Fruit fly (Drosophila melanogaster) whole organism, embryonic: Measurements from ENCODE around the gene CG13409.

Source experiments
- CG10431 ChIP-seq: fragments of 200-800 bp; sonication (Bioruptor generic); optimal IDR thresholded peaks from 3 replicates; lab custom pipeline; 2018; ENCODE audit warnings: missing biosample characterization, mild to moderate bottlenecking, missing genetic modification characterization
- CG12155 ChIP-seq: fragments of 200-800 bp; sonication (Bioruptor generic); optimal IDR thresholded peaks from 3 replicates; lab custom pipeline; 2016; ENCODE audit warnings: missing biosample characterization, missing genetic modification characterization
- CG13424 ChIP-seq: fragments of 200-800 bp; sonication (Bioruptor generic); optimal IDR thresholded peaks from 2 replicates; lab custom pipeline; 2019; ENCODE audit warnings: missing biosample characterization, mild to moderate bottlenecking, missing genetic modification characterization, moderate library complexity
- CG14965 ChIP-seq: fragments of 200-800 bp; sonication (Bioruptor generic); optimal IDR thresholded peaks from 2 replicates; lab custom pipeline; 2016; ENCODE audit warnings: missing biosample characterization, missing genetic modification characterization, borderline replicate concordance
- CG16779 ChIP-seq: fragments of 200-800 bp; sonication (Bioruptor generic); IDR thresholded peaks from 2 replicates; pipeline ENCODE4 v1.3.6; 2022; ENCODE audit warnings: missing biosample characterization, missing genetic modification characterization
- CG16813 ChIP-seq: fragments of 200-800 bp; sonication (Bioruptor generic); IDR thresholded peaks from 3 replicates; pipeline ENCODE4 v1.3.6; 2022; ENCODE audit warnings: missing biosample characterization, missing genetic modification characterization; ENCODE audit not compliant: partially characterized antibody
- CG17328 ChIP-seq: fragments of 200-800 bp; sonication (Bioruptor generic); IDR thresholded peaks from 2 replicates; pipeline ENCODE4 v1.3.6; 2022; ENCODE audit warnings: missing biosample characterization, missing genetic modification characterization
- CG2129 ChIP-seq: fragments of 200-800 bp; sonication (Bioruptor generic); IDR thresholded peaks from 2 replicates; pipeline ENCODE4 v1.3.6; 2022; ENCODE audit warnings: missing biosample characterization, missing genetic modification characterization; ENCODE audit not compliant: partially characterized antibody
- CG2199 ChIP-seq: fragments of 200-800 bp; sonication (Bioruptor generic); IDR thresholded peaks from 3 replicates; pipeline ENCODE4 v1.3.6; 2022; ENCODE audit warnings: missing biosample characterization, missing genetic modification characterization
- CG34422 ChIP-seq: fragments of 200-800 bp; sonication (Bioruptor generic); IDR thresholded peaks from 3 replicates; pipeline ENCODE4 v1.3.6; 2022; ENCODE audit warnings: missing biosample characterization, missing genetic modification characterization
- CG7987 ChIP-seq: fragments of 200-800 bp; sonication (Bioruptor generic); optimal IDR thresholded peaks from 2 replicates; lab custom pipeline; 2018; ENCODE audit warnings: missing biosample characterization, mild to moderate bottlenecking, missing genetic modification characterization, moderate library complexity
- CG8089 ChIP-seq: fragments of 200-800 bp; sonication (Bioruptor generic); optimal IDR thresholded peaks from 3 replicates; lab custom pipeline; 2016; ENCODE audit warnings: missing biosample characterization, missing genetic modification characterization
- CG9932 ChIP-seq: fragments of 200-800 bp; sonication (Bioruptor generic); IDR thresholded peaks from 2 replicates; pipeline ENCODE4 v1.3.6; 2022; ENCODE audit warnings: missing biosample characterization, missing genetic modification characterization
- CoRest ChIP-seq: fragments of 200-800 bp; sonication (Bioruptor generic); optimal IDR thresholded peaks from 3 replicates; lab custom pipeline; 2018; ENCODE audit warnings: missing biosample characterization, mild to moderate bottlenecking, missing genetic modification characterization, moderate library complexity
- Ets97D ChIP-seq: fragments of 200-800 bp; sonication (Bioruptor generic); optimal IDR thresholded peaks from 3 replicates; lab custom pipeline; 2016; ENCODE audit warnings: missing biosample characterization, missing genetic modification characterization
- Fer3 ChIP-seq: fragments of 200-800 bp; sonication (Bioruptor generic); optimal IDR thresholded peaks from 2 replicates; lab custom pipeline; 2018; ENCODE audit warnings: missing biosample characterization, mild to moderate bottlenecking, missing genetic modification characterization, moderate library complexity
- Hey ChIP-seq: fragments of 200-800 bp; sonication (Bioruptor generic); optimal IDR thresholded peaks from 3 replicates; lab custom pipeline; 2018; ENCODE audit warnings: missing biosample characterization, mild to moderate bottlenecking, missing genetic modification characterization
- HmgZ ChIP-seq: fragments of 200-800 bp; sonication (Bioruptor generic); optimal IDR thresholded peaks from 2 replicates; lab custom pipeline; 2018; ENCODE audit warnings: missing biosample characterization, mild to moderate bottlenecking, missing genetic modification characterization
- Jarid2 ChIP-seq: fragments of 200-800 bp; sonication (Bioruptor generic); optimal IDR thresholded peaks from 3 replicates; lab custom pipeline; 2017; ENCODE audit warnings: mild to moderate bottlenecking, missing biosample characterization, missing genetic modification reagents, missing genetic modification characterization
- Meics ChIP-seq: fragments of 200-800 bp; sonication (Bioruptor generic); optimal IDR thresholded peaks from 2 replicates; lab custom pipeline; 2017; ENCODE audit warnings: missing biosample characterization, mild to moderate bottlenecking, missing genetic modification characterization
- Nf-YA ChIP-seq: fragments of 200-800 bp; sonication (Bioruptor generic); IDR thresholded peaks from 2 replicates; pipeline ENCODE4 v1.3.6; 2022; ENCODE audit warnings: missing biosample characterization, missing genetic modification characterization
- Oli ChIP-seq: fragments of 200-800 bp; sonication (Bioruptor generic); optimal IDR thresholded peaks from 2 replicates; lab custom pipeline; 2018; ENCODE audit warnings: missing biosample characterization, mild to moderate bottlenecking, missing genetic modification characterization, moderate library complexity
- PHDP ChIP-seq: fragments of 200-800 bp; sonication (Bioruptor generic); optimal IDR thresholded peaks from 3 replicates; lab custom pipeline; 2018; ENCODE audit warnings: missing biosample characterization, mild to moderate bottlenecking, missing genetic modification characterization, moderate library complexity
- Poxn ChIP-seq: fragments of 200-800 bp; sonication (Bioruptor generic); IDR thresholded peaks from 2 replicates; pipeline ENCODE4 v1.3.6; 2022; ENCODE audit warnings: missing biosample characterization, missing genetic modification characterization
- Ravus ChIP-seq: fragments of 200-800 bp; sonication (Bioruptor generic); IDR thresholded peaks from 2 replicates; pipeline ENCODE4 v1.3.6; 2022; ENCODE audit warnings: missing biosample characterization, missing genetic modification characterization
- Six4 ChIP-seq: fragments of 200-800 bp; sonication (Bioruptor generic); optimal IDR thresholded peaks from 2 replicates; lab custom pipeline; 2016; ENCODE audit warnings: missing biosample characterization, missing genetic modification characterization
- ara ChIP-seq: fragments of 200-800 bp; sonication (Bioruptor generic); IDR thresholded peaks from 2 replicates; pipeline ENCODE4 v1.3.6; 2022; ENCODE audit warnings: missing biosample characterization, missing genetic modification characterization
- bab2 ChIP-seq: fragments of 200-800 bp; sonication (Bioruptor generic); optimal IDR thresholded peaks from 2 replicates; lab custom pipeline; 2016; ENCODE audit warnings: missing biosample characterization, missing genetic modification characterization
- cad ChIP-seq: fragments of >200 bp; optimal IDR thresholded peaks from 2 replicates; lab custom pipeline; 2017; ENCODE audit warnings: missing biosample characterization, missing genetic modification characterization
- ci ChIP-seq: fragments of 200-800 bp; sonication (Bioruptor generic); IDR thresholded peaks from 3 replicates; pipeline ENCODE4 v1.3.6; 2022; ENCODE audit warnings: missing biosample characterization, missing genetic modification characterization
- dmrt11E ChIP-seq: fragments of 200-800 bp; sonication (Bioruptor generic); optimal IDR thresholded peaks from 3 replicates; lab custom pipeline; 2018; ENCODE audit warnings: missing biosample characterization, mild to moderate bottlenecking, missing genetic modification characterization, moderate library complexity
- dmrt99B ChIP-seq: fragments of 200-800 bp; sonication (Bioruptor generic); optimal IDR thresholded peaks from 2 replicates; lab custom pipeline; 2018; ENCODE audit warnings: missing biosample characterization, mild to moderate bottlenecking, missing genetic modification characterization, moderate library complexity
- dpn ChIP-seq, 2 experiments: fragments of 200-800 bp; sonication (Bioruptor generic); optimal IDR thresholded peaks; 3 replicates each; lab custom pipeline; 2016; ENCODE audit warnings: missing biosample characterization in 2 of 2, missing genetic modification characterization in 2 of 2
- fru ChIP-seq: fragments of >200 bp; optimal IDR thresholded peaks from 2 replicates; lab custom pipeline; 2017
- grn ChIP-seq: fragments of 200-800 bp; sonication (Bioruptor generic); optimal IDR thresholded peaks from 3 replicates; lab custom pipeline; 2017; ENCODE audit warnings: missing biosample characterization, missing genetic modification characterization
- h ChIP-seq: fragments of >200 bp; optimal IDR thresholded peaks from 2 replicates; lab custom pipeline; 2017
- kay ChIP-seq: fragments of 200-800 bp; sonication (Bioruptor generic); optimal IDR thresholded peaks from 2 replicates; lab custom pipeline; 2016; ENCODE audit warnings: missing biosample characterization, missing genetic modification characterization
- ken ChIP-seq: fragments of 200-800 bp; sonication (Bioruptor generic); IDR thresholded peaks from 3 replicates; pipeline ENCODE4 v1.3.6; 2022; ENCODE audit warnings: missing biosample characterization, missing genetic modification characterization
- klu ChIP-seq: fragments of 200-800 bp; sonication (Bioruptor generic); IDR thresholded peaks from 2 replicates; pipeline ENCODE4 v1.3.6; 2022; ENCODE audit warnings: missing biosample characterization, missing genetic modification characterization
- lov ChIP-seq, 2 experiments: fragments of 200-800 bp in 1 of 2; fragments of >200 bp in 1 of 2; sonication (Bioruptor generic) in 1 of 2; IDR thresholded peaks in 1 of 2; optimal IDR thresholded peaks in 1 of 2; 2 replicates in 1 of 2; 3 replicates in 1 of 2; pipeline versions ENCODE4 v1.3.6 to Lab custom; 2017 to 2022; ENCODE audit warnings: missing biosample characterization in 1 of 2, missing genetic modification characterization in 1 of 2
- mam ChIP-seq: fragments of 200-800 bp; sonication (Bioruptor generic); optimal IDR thresholded peaks from 3 replicates; lab custom pipeline; 2016; ENCODE audit warnings: missing biosample characterization, missing genetic modification characterization
- nmo ChIP-seq: fragments of 200-800 bp; sonication (Bioruptor generic); optimal IDR thresholded peaks from 2 replicates; lab custom pipeline; 2018; ENCODE audit warnings: missing biosample characterization, mild to moderate bottlenecking, missing genetic modification characterization, moderate library complexity
- pho ChIP-seq: fragments of 200-800 bp; sonication (Bioruptor generic); optimal IDR thresholded peaks from 2 replicates; lab custom pipeline; 2016; ENCODE audit warnings: missing biosample characterization, missing genetic modification characterization
- psq ChIP-seq: fragments of 200-800 bp; sonication (Bioruptor generic); optimal IDR thresholded peaks from 2 replicates; lab custom pipeline; 2017; ENCODE audit warnings: missing biosample characterization, missing genetic modification characterization
- sens ChIP-seq: fragments of 200-800 bp; sonication (Bioruptor generic); peaks from one replicate; lab custom pipeline; 2016; ENCODE audit warnings: missing biosample characterization, missing genetic modification characterization
- sna ChIP-seq: fragments of 200-800 bp; sonication (Bioruptor generic); IDR thresholded peaks from 2 replicates; pipeline ENCODE4 v1.3.6; 2022; ENCODE audit warnings: missing biosample characterization, missing genetic modification characterization; ENCODE audit not compliant: partially characterized antibody
- tio ChIP-seq: fragments of 200-800 bp; sonication (Bioruptor generic); optimal IDR thresholded peaks from 2 replicates; lab custom pipeline; 2017; ENCODE audit warnings: missing biosample characterization, missing genetic modification characterization, inconsistent platforms
- ttk ChIP-seq: fragments of 200-800 bp; sonication (Bioruptor generic); IDR thresholded peaks from 2 replicates; pipeline ENCODE4 v2.1.2; 2022; ENCODE audit warnings: missing biosample characterization, missing genetic modification characterization
- tup ChIP-seq: fragments of 200-800 bp; sonication (Bioruptor generic); optimal IDR thresholded peaks from 2 replicates; lab custom pipeline; 2016; ENCODE audit warnings: missing biosample characterization, mild to moderate bottlenecking, missing genetic modification characterization, moderate library complexity
- unpg ChIP-seq: fragments of 200-800 bp; sonication (Bioruptor generic); optimal IDR thresholded peaks from 3 replicates; lab custom pipeline; 2018; ENCODE audit warnings: missing biosample characterization, mild to moderate bottlenecking, missing genetic modification characterization, moderate library complexity
- zfh2 ChIP-seq: fragments of 200-800 bp; sonication (Bioruptor generic); optimal IDR thresholded peaks from 2 replicates; lab custom pipeline; 2016; ENCODE audit warnings: missing biosample characterization, missing genetic modification characterization

The CG13409 gene

DNA sequence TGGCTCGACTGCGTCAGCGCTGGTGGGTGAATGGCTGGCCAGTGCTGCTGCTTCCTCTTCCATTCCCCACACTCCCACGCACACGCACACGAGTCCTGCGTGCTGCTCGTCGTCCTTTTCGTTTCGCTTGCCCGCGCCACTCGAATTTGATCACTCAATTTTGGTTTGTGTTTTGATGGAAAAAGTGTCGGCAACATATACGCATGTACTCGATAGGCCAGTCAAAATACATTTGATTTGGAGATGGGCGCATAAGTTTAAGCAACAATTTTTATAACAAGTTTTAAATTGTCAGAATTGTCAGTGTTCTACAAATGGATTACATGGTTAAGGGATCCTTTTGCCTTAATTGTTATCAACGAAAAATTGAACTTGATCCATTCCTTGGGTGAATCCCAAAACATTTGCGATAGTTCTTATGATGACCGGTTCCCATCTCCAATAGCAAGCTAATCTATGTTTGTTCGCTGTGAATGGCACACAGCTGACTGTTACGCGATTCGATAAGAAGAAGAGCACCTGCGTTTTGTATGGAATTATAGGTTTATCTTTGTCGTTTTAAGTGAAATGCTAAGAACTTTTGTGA is 8.6 kb downstream of the CG13409 start, which contains the start of the genes Mitofilin and mRpL35 (continued):
- TF ChIP-seq klu (GFP tag; lab: Robert Waterston, UW) (peak; percentile 52), ttk (no peak), Ravus (GFP tag; lab: Robert Waterston, UW) (no peak), h (lab: Kevin White, UChicago) (no peak), CG2129 (GFP tag; lab: Robert Waterston, UW) (no peak), Ets97D (GFP tag; lab: Kevin White, UChicago) (peak; percentile 46), ken (GFP tag; lab: Robert Waterston, UW) (no peak), ara (GFP tag; lab: Robert Waterston, UW) (no peak), CG2199 (GFP tag; lab: Robert Waterston, UW) (no peak), psq (GFP tag; lab: Kevin White, UChicago) (no peak), HmgZ (tag; lab: Kevin White, UChicago) (peak; percentile 9), zfh2 (GFP tag; lab: Kevin White, UChicago) (peak; percentile 81), ci (GFP tag; lab: Robert Waterston, UW) (no peak), Six4 (GFP tag; lab: Kevin White, UChicago) (peak; percentile 5), CG17328 (GFP tag; lab: Robert Waterston, UW) (no peak), bab2 (no peak), sens (GFP tag; lab: Kevin White, UChicago) (peak; percentile 87), sna (GFP tag; lab: Robert Waterston, UW) (peak; percentile 54), CG13424 (tag; lab: Kevin White, UChicago) (peak; percentile 37), CG9932 (GFP tag; lab: Robert Waterston, UW) (peak; percentile 61), Hey (tag; lab: Kevin White, UChicago) (no peak), nmo (GFP tag; lab: Kevin White, UChicago) (peak; percentile 58), Jarid2 (GFP tag; lab: Kevin White, UChicago) (no peak), pho (GFP tag; lab: Kevin White, UChicago) (peak; percentile 54), mam (GFP tag; lab: Kevin White, UChicago) (peak; percentile 58), PHDP (tag; lab: Kevin White, UChicago) (no peak), Meics (GFP tag; lab: Kevin White, UChicago) (peak; percentile 28), lov (optimal IDR thresholded peaks at IDR 0.05; lab: Kevin White, UChicago) (no peak), lov (GFP tag; IDR thresholded peaks at IDR 0.05; lab: Robert Waterston, UW) (no peak), Fer3 (no peak), CG16779 (GFP tag; lab: Robert Waterston, UW) (no peak), fru (lab: Kevin White, UChicago) (no peak), CG7987 (GFP tag; lab: Kevin White, UChicago) (no peak), cad (GFP tag; lab: Kevin White, UChicago) (no peak), CG8089 (GFP tag; lab: Kevin White, UChicago) (peak; percentile 7), Oli (tag; lab: Kevin White, UChicago) (peak; percentile 10), unpg (no peak), CG10431 (GFP tag; lab: Kevin White, UChicago) (no peak), dpn (GFP tag; optimal IDR thresholded peaks at IDR 0.05; lab: Kevin White, UChicago) (peak; percentile 37 to 69), tio (GFP tag; lab: Kevin White, UChicago) (no peak), CG12155 (peak; percentile 50), dmrt11E (tag; lab: Kevin White, UChicago) (peak; percentile 1), tup (GFP tag; lab: Kevin White, UChicago) (no peak), Poxn (no peak), CG16813 (GFP tag; lab: Robert Waterston, UW) (peak; percentile 78), Nf-YA (GFP tag; lab: Robert Waterston, UW) (no peak), CoRest (tag; lab: Kevin White, UChicago) (peak; percentile 67), grn (GFP tag; lab: Kevin White, UChicago) (peak; percentile 48), kay (peak; percentile 19), CG14965 (GFP tag; lab: Kevin White, UChicago) (no peak), dmrt99B (tag; lab: Kevin White, UChicago) (no peak), CG34422 (no peak)
